Fruit fly (Drosophila melanogaster): ENCODE measurements around the gene sicily.

Gene sicily

DNA sequence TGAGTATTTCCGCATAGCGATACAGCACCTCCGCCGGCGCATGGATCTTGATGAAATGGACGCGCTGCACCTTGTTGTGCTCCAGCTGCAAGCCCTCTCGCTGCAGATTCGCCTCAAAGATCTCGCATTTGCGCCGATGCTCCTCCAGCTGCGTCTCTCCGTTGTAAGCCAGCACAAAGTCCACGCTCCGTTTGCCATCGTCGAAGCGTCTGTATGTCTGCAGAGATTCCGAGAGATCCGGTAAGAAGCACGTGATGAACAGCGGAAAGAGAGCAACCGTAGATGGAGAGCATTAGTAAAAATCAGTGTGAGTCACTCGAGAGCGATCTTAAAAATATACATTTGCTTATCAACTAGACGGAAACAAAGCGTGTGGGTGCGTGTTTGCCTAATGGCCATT, 9.8 kb upstream of the sicily start:
- no peak for TF ChIP-seq cyc (GFP tag; optimal IDR thresholded peaks at IDR 0.05)
- TF ChIP-seq ss (GFP tag; optimal IDR thresholded peaks at IDR 0.05) = peak; percentile 44 to 58
- TF ChIP-seq topi (GFP tag; optimal IDR thresholded peaks at IDR 0.05) = no peak
- peak; percentile 5 for TF ChIP-seq CG6276 (GFP tag; optimal IDR thresholded peaks at IDR 0.05)
- peak; percentile 44 for TF ChIP-seq CG6808 (GFP tag; optimal IDR thresholded peaks at IDR 0.05)
- no peak for TF ChIP-seq Blimp-1 (GFP tag; optimal IDR thresholded peaks at IDR 0.05)
- TF ChIP-seq CG3032 (tag; optimal IDR thresholded peaks at IDR 0.05) = no peak

DNA sequence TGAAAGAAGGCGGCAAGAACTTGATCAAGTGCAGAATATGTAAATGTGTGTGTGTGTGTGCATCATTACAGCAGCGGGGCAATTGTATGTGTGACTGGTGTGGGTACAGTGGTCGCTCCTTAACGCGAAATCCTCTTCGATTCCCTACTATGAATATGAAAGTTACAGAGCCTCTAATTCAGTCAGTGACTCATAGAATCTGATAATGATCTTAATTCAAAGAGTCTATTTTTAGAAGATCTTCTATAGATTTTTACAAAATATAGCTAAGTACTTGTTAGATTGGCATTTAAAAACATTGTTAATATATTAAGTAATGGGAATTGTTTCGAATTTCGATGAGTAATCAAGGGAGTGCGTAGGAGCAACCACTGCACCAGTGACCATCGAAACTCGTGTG, 9.1 kb upstream of the sicily start:
- TF ChIP-seq fkh (GFP tag; optimal IDR thresholded peaks at IDR 0.05) = no peak
- no peak for TF ChIP-seq CG31627 (GFP tag; optimal IDR thresholded peaks at IDR 0.05)
- TF ChIP-seq pdm3 (GFP tag; optimal IDR thresholded peaks at IDR 0.05) = peak; percentile 31
- TF ChIP-seq eg (GFP tag; IDR thresholded peaks at IDR 0.05) = peak; percentile 35; the same call in 1 of the 3 replicates
- peak; percentile 33 for TF ChIP-seq OdsH (GFP tag; optimal IDR thresholded peaks at IDR 0.05)
- TF ChIP-seq acj6 (GFP tag; optimal IDR thresholded peaks at IDR 0.05) = no peak
- peak; percentile 44 for TF ChIP-seq svp (GFP tag)
- TF ChIP-seq CG6808 (GFP tag; optimal IDR thresholded peaks at IDR 0.05) = no peak
- TF ChIP-seq CG10631 (GFP tag; optimal IDR thresholded peaks at IDR 0.05) = peak; percentile 19
- peak; percentile 42 for TF ChIP-seq CG3919 (GFP tag; optimal IDR thresholded peaks at IDR 0.05)
- TF ChIP-seq achi (GFP tag; optimal IDR thresholded peaks at IDR 0.05) = peak; percentile 10
- peak; percentile 49 for TF ChIP-seq CG32006 (GFP tag; optimal IDR thresholded peaks at IDR 0.05)
- no peak for TF ChIP-seq CG6276 (GFP tag; optimal IDR thresholded peaks at IDR 0.05)
- peak; percentile 81 for TF ChIP-seq Eip78C (GFP tag)
- peak; percentile 25 for TF ChIP-seq CG6792 (GFP tag; optimal IDR thresholded peaks at IDR 0.05)
- peak; percentile 16 for TF ChIP-seq Ets96B (tag; optimal IDR thresholded peaks at IDR 0.05)
- TF ChIP-seq cyc (GFP tag; optimal IDR thresholded peaks at IDR 0.05) = no peak
- TF ChIP-seq CG11762 (GFP tag; optimal IDR thresholded peaks at IDR 0.05; ENCODE audit: insufficient read depth) = no peak
- TF ChIP-seq CG3032 (tag; optimal IDR thresholded peaks at IDR 0.05) = peak; percentile 22
- 0 out of 3 replicates have a peak, but pooled peaks have one; percentile 30 for TF ChIP-seq CG8119 (GFP tag; IDR thresholded peaks at IDR 0.05)
- no peak for TF ChIP-seq Eip93F (GFP tag; optimal IDR thresholded peaks at IDR 0.05)
- peak; percentile 25 for TF ChIP-seq Hr4 (GFP tag; optimal IDR thresholded peaks at IDR 0.05)
- TF ChIP-seq CG10669 (GFP tag; optimal IDR thresholded peaks at IDR 0.05) = peak; percentile 36

DNA sequence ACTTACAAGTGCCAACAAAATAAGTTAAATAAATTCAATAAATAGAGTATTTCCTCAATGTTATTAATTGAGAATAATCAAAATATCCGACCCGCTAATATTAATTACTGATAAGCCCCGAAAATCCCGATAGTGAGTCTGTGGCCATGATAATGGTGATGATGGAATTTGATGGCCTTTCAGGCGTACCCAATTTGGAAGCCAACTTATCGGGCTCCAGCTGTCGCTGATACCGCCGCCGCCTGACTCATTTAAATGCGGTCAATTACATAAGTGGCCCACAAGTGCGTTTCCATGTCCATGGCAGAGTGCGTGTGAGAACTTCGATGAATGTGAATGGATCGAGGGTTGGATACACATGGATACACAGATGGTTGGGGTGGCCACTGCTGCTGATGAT, 7.4 kb upstream of the sicily start:
- TF ChIP-seq CG6163 (GFP tag; IDR thresholded peaks at IDR 0.05) (no peak), vri (GFP tag; optimal IDR thresholded peaks at IDR 0.05) (peak; percentile 53)

DNA sequence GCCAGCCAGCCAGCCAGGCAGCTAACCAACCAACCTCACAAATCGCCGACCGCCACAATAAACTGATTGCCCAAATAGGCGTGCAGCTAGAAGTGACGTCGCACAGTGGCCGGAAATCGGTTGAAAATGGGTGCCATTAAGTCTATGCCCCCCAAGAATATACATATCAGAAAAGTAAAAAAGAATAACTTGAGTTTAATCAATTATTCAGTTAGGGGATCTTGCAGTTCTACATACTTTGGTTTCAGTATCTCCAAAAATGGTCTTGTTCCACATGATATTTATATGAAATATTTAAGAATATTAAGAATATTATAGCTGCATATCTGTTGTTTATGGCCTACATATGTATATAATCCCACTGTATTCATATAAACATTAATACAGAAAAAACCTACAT, 6.2 kb upstream of the sicily start:
- TF ChIP-seq CG32006 (GFP tag; optimal IDR thresholded peaks at IDR 0.05) = peak; percentile 52
- no peak for TF ChIP-seq CG10631 (GFP tag; optimal IDR thresholded peaks at IDR 0.05)
- no peak for TF ChIP-seq Gug (GFP tag; IDR thresholded peaks at IDR 0.05)
- no peak for TF ChIP-seq CG8319 (GFP tag; optimal IDR thresholded peaks at IDR 0.05)
- no peak for TF ChIP-seq Blimp-1 (GFP tag; optimal IDR thresholded peaks at IDR 0.05)
- TF ChIP-seq CG3032 (tag; optimal IDR thresholded peaks at IDR 0.05) = no peak
- no peak for TF ChIP-seq CG1621 (tag; optimal IDR thresholded peaks at IDR 0.05)
- TF ChIP-seq CG10669 (GFP tag; optimal IDR thresholded peaks at IDR 0.05) = no peak
- no peak for TF ChIP-seq vri (GFP tag; optimal IDR thresholded peaks at IDR 0.05)
- TF ChIP-seq acj6 (GFP tag; optimal IDR thresholded peaks at IDR 0.05) = no peak
- no peak for TF ChIP-seq Hr38 (GFP tag; optimal IDR thresholded peaks at IDR 0.05)
- TF ChIP-seq CG11294 (GFP tag; IDR thresholded peaks at IDR 0.05) = no peak
- TF ChIP-seq CG6792 (GFP tag; optimal IDR thresholded peaks at IDR 0.05) = no peak
- peak; percentile 22 for TF ChIP-seq Hr4 (GFP tag; optimal IDR thresholded peaks at IDR 0.05)
- TF ChIP-seq CG7368 (GFP tag; optimal IDR thresholded peaks at IDR 0.05) = no peak
- no peak for TF ChIP-seq esn (GFP tag; optimal IDR thresholded peaks at IDR 0.05)
- TF ChIP-seq CG15336 (GFP tag; IDR thresholded peaks at IDR 0.05) = peak; percentile 31; the same call in 1 of the 2 replicates
- TF ChIP-seq CG8119 (GFP tag; IDR thresholded peaks at IDR 0.05) = peak; percentile 43; the same call in 1 of the 3 replicates
- TF ChIP-seq Eip78C (GFP tag) = peak; percentile 21
- no peak for TF ChIP-seq Eip93F (GFP tag; optimal IDR thresholded peaks at IDR 0.05)
- TF ChIP-seq Sox14 (GFP tag; optimal IDR thresholded peaks at IDR 0.05) = no peak
- TF ChIP-seq fkh (GFP tag; optimal IDR thresholded peaks at IDR 0.05) = no peak
